Fruit fly (Drosophila melanogaster): ENCODE measurements around the gene CG34452.

dm6 chr3L:15713932-15714492 is 26.3 kb upstream of the CG34452 start:
- TF ChIP-seq Myc (optimal IDR thresholded peaks at IDR 0.05) = no peak
- TF ChIP-seq psq (optimal IDR thresholded peaks at IDR 0.05) = no peak
- TF ChIP-seq h (optimal IDR thresholded peaks at IDR 0.05) = no peak
- TF ChIP-seq ttk (optimal IDR thresholded peaks at IDR 0.05) = no peak
- no peak for TF ChIP-seq insv (optimal IDR thresholded peaks at IDR 0.05)
